Worm (Caenorhabditis elegans): ENCODE measurements around the gene Y77E11A.8.

DNA sequence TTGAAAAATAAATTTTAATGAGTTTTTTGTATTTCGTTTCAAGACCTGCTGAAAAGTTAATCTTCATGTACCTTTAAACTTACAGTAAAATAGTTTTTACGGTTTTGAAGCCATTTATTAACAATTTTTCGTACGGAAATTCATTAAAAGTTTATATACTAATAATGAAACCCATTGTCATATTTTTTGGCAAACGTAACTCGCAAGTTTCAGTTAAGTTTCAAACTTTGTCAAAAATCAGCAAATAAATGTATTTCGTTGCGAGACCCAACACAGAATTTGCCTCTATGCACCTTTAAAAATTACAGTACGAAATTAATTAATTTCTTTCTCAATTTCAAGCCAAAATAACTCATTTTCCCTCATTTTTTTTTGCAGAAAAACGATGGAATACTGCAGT lies 4.3 kb downstream of the Y77E11A.8 start, which contains the start of gene jtr-1:
- TF ChIP-seq nhr-237 (tag; optimal IDR thresholded peaks at IDR 0.05) (no peak), daf-8 (GFP tag; IDR thresholded peaks at IDR 0.05) (no peak), lin-13 (GFP tag; optimal IDR thresholded peaks at IDR 0.05) (no peak), ces-1 (GFP tag; optimal IDR thresholded peaks at IDR 0.05) (no peak), skn-1 (tag; optimal IDR thresholded peaks at IDR 0.05) (no peak), fkh-10 (GFP tag; optimal IDR thresholded peaks at IDR 0.05) (no peak), mdt-29 (GFP tag; IDR thresholded peaks at IDR 0.05) (no peak), nhr-11 (tag; optimal IDR thresholded peaks at IDR 0.05) (no peak)

Data from whole organism, L4 larva.